Worm (Caenorhabditis elegans): ENCODE measurements around the gene VZK822L.2.

The VZK822L.2 gene

DNA sequence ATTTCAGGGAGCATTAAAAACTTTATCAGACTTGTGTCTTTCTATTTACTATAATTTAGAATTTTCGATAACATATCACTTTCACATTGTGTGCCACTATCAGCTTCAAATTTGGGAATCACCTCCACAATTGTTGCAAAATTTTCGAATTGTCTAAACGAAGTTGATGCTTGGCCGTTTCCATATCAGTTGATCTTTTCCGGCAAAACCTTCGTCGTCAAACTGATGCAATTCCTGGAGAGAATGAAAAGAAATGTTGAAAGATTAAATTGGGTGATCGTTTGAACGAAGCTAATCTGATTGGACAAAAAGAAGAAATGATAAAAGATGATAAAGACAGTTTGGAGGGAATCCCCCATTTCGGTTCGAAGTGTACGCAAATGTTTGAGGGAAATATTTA is 43.8 kb downstream of the VZK822L.2 start (continued):
- peak; percentile 30; the same call in 1 of the 2 replicates for TF ChIP-seq nhr-19 (GFP tag; conservative IDR thresholded peaks at IDR 0.05)
- TF ChIP-seq lin-14 (GFP tag; optimal IDR thresholded peaks at IDR 0.05): peak; percentile 34
- peak in 5 of 6 experiments; percentile 15 to 73 (median 30) for TF ChIP-seq elt-3 (tag; optimal IDR thresholded peaks at IDR 0.05)
- peak; percentile 83 for TF ChIP-seq nhr-20 (tag; optimal IDR thresholded peaks at IDR 0.05)
- peak; percentile 54 for TF ChIP-seq tlp-1 (tag; optimal IDR thresholded peaks at IDR 0.05)
- TF ChIP-seq ztf-4 (tag; optimal IDR thresholded peaks at IDR 0.05): peak; percentile 74
- TF ChIP-seq pax-3 (tag; optimal IDR thresholded peaks at IDR 0.05): peak; percentile 37
- peak; percentile 1 for TF ChIP-seq xbp-1 (tag; optimal IDR thresholded peaks at IDR 0.05)
- TF ChIP-seq ceh-8 (GFP tag; optimal IDR thresholded peaks at IDR 0.05): no peak
- peak; percentile 21 to 29 for TF ChIP-seq lsy-2 (tag; optimal IDR thresholded peaks at IDR 0.05)
- TF ChIP-seq blmp-1 (tag; optimal IDR thresholded peaks at IDR 0.05): peak; percentile 67

DNA sequence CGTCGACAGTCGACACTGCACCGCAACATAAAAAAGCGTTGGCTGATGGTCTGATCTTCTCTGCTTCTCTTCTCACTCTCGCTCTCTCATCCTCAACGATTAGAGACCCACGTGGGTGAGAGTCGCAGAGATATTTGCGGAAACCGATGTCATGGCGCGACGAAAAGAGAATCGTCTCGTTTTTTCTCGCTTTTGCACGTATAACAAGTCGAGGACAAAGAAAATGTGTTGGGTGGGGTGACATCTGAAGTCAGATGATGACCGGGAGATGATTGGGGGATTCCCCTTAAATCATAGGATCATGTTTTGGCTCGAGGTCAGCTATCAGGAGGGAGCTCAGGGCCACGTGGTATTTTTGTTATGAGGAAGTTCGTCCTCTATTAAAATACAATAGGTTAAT is 44.6 kb downstream of the VZK822L.2 start:
- TF ChIP-seq hpl-2 (GFP tag; optimal IDR thresholded peaks at IDR 0.05) (peak; percentile 46), nhr-19 (GFP tag; conservative IDR thresholded peaks at IDR 0.05) (peak; percentile 94), tlp-1 (tag; optimal IDR thresholded peaks at IDR 0.05) (no peak), efl-3 (GFP tag; optimal IDR thresholded peaks at IDR 0.05) (no peak), xbp-1 (tag; optimal IDR thresholded peaks at IDR 0.05) (peak; percentile 85), rnt-1 (tag; optimal IDR thresholded peaks at IDR 0.05) (peak; percentile 93), nhr-90 (tag; optimal IDR thresholded peaks at IDR 0.05; ENCODE audit: poor library complexity) (peak; percentile 94), sptf-1 (tag; optimal IDR thresholded peaks at IDR 0.05) (no peak), grh-1 (GFP tag; IDR thresholded peaks at IDR 0.05) (peak; percentile 87), lir-3 (tag; optimal IDR thresholded peaks at IDR 0.05; ENCODE audit: poor library complexity) (peak; percentile 81), C16A3.4 (tag; optimal IDR thresholded peaks at IDR 0.05) (peak; percentile 82), nhr-12 (tag; optimal IDR thresholded peaks at IDR 0.05) (no peak), hlh-4 (tag; optimal IDR thresholded peaks at IDR 0.05) (no peak), swsn-7 (tag; optimal IDR thresholded peaks at IDR 0.05) (peak; percentile 83), aha-1 (tag; optimal IDR thresholded peaks at IDR 0.05) (peak; percentile 83), Y116A8C.19 (tag; optimal IDR thresholded peaks at IDR 0.05; ENCODE audit: borderline replicate concordance) (no peak), pax-3 (tag; optimal IDR thresholded peaks at IDR 0.05) (peak; percentile 45), lin-15B (tag; optimal IDR thresholded peaks at IDR 0.05) (no peak), hlh-17 (GFP tag; optimal IDR thresholded peaks at IDR 0.05; ENCODE audit: borderline replicate concordance) (no peak), fkh-8 (tag; optimal IDR thresholded peaks at IDR 0.05) (no peak), ztf-4 (tag; optimal IDR thresholded peaks at IDR 0.05) (peak; percentile 90), nhr-76 (tag; optimal IDR thresholded peaks at IDR 0.05) (no peak), elt-2 (tag; optimal IDR thresholded peaks at IDR 0.05) (peak; percentile 70), isw-1 (GFP tag; IDR thresholded peaks at IDR 0.05) (no peak), lin-13 (GFP tag; optimal IDR thresholded peaks at IDR 0.05) (peak; percentile 72), ztf-11 (tag; optimal IDR thresholded peaks at IDR 0.05) (peak in 1 of 2 experiments; percentile 32), fkh-4 (tag; optimal IDR thresholded peaks at IDR 0.05; ENCODE audit: borderline replicate concordance) (no peak), nhr-237 (tag; optimal IDR thresholded peaks at IDR 0.05) (peak; percentile 68), unc-86 (tag; optimal IDR thresholded peaks at IDR 0.05) (no peak), nhr-47 (tag; optimal IDR thresholded peaks at IDR 0.05) (peak; percentile 88), snpc-4 (tag; optimal IDR thresholded peaks at IDR 0.05) (peak; percentile 33), alr-1 (tag; optimal IDR thresholded peaks at IDR 0.05; ENCODE audit: borderline replicate concordance) (no peak), unc-30 (tag; optimal IDR thresholded peaks at IDR 0.05) (no peak), ceh-90 (tag; optimal IDR thresholded peaks at IDR 0.05) (no peak), fos-1 (tag; optimal IDR thresholded peaks at IDR 0.05) (peak; percentile 77), nhr-84 (tag; optimal IDR thresholded peaks at IDR 0.05) (no peak), unc-62 (GFP tag; optimal IDR thresholded peaks at IDR 0.05) (no peak), efl-1 (optimal IDR thresholded peaks at IDR 0.05) (peak; percentile 78 to 79), efl-1 (GFP tag; optimal IDR thresholded peaks at IDR 0.05 in 1 of 2) (peak; percentile 42 to 96), ces-1 (GFP tag; optimal IDR thresholded peaks at IDR 0.05) (no peak), ama-1 (optimal IDR thresholded peaks at IDR 0.05) (no peak), sup-37 (GFP tag; optimal IDR thresholded peaks at IDR 0.05) (peak; percentile 64), aly-2 (tag; optimal IDR thresholded peaks at IDR 0.05) (no peak), unc-130 (tag; optimal IDR thresholded peaks at IDR 0.05) (peak; percentile 69), ceh-8 (GFP tag; optimal IDR thresholded peaks at IDR 0.05) (no peak), lsy-2 (tag; optimal IDR thresholded peaks at IDR 0.05) (peak; percentile 75 to 79), ets-5 (GFP tag; IDR thresholded peaks at IDR 0.05) (no peak)
